Worm (Caenorhabditis elegans) whole organism, L1 larva: Measurements from ENCODE around the gene ttr-21.

Experiments used
- ama-1 ChIP-seq: fragments of 150-350 bp; optimal IDR thresholded peaks from 2 replicates; lab custom pipeline; 2014
- ceh-82 ChIP-seq, 3 experiments: fragments of 150-350 bp in 1 of 3; sonication (generic microtip) in 2 of 3; optimal IDR thresholded peaks; 2 replicates each; lab custom pipeline; 2014 to 2017; ENCODE audit warnings: missing biosample characterization in 3 of 3, missing genetic modification characterization in 3 of 3
- ceh-90 ChIP-seq: sonication (generic microtip); optimal IDR thresholded peaks from 2 replicates; lab custom pipeline; 2016; ENCODE audit warnings: missing genetic modification characterization, missing compliant biosample characterization
- lsy-2 ChIP-seq, 2 experiments: fragments of 150-350 bp; optimal IDR thresholded peaks; 2 replicates each; lab custom pipeline; 2014; ENCODE audit warnings: missing biosample characterization in 2 of 2, missing genetic modification characterization in 2 of 2
- snpc-4 ChIP-seq: fragments of 150-350 bp; optimal IDR thresholded peaks from 2 replicates; lab custom pipeline; 2014; ENCODE audit warnings: missing biosample characterization, missing genetic modification characterization
- sptf-1 ChIP-seq: fragments of 150-350 bp; optimal IDR thresholded peaks from 2 replicates; lab custom pipeline; 2014; ENCODE audit warnings: missing biosample characterization, missing genetic modification characterization
- unc-62 ChIP-seq: fragments of 150-350 bp; optimal IDR thresholded peaks from 2 replicates; lab custom pipeline; 2014; ENCODE audit warnings: missing biosample characterization, missing genetic modification reagents, missing genetic modification characterization
- unc-86 ChIP-seq: sonication (generic microtip); optimal IDR thresholded peaks from 2 replicates; lab custom pipeline; 2016; ENCODE audit warnings: missing genetic modification characterization, missing compliant biosample characterization
- zip-4 ChIP-seq: fragments of 200-800 bp; sonication (Bioruptor generic); optimal IDR thresholded peaks from 2 replicates; lab custom pipeline; 2018; ENCODE audit warnings: mild to moderate bottlenecking, missing genetic modification characterization, moderate library complexity, missing compliant biosample characterization
- ztf-11 ChIP-seq, 2 experiments: sonication (generic microtip); optimal IDR thresholded peaks; 2 replicates each; lab custom pipeline; 2016 to 2017; ENCODE audit warnings: missing genetic modification characterization in 2 of 2, missing biosample characterization in 1 of 2, missing compliant biosample characterization in 1 of 2

ce11 chrV:13880163-13880562 lies 26.0 kb upstream of the ttr-21 start:
- TF ChIP-seq ceh-90 (no peak), unc-62 (GFP tag; lab: Kevin White, UChicago) (no peak), ceh-82 (tag; optimal IDR thresholded peaks at IDR 0.05; lab: Kevin White, UChicago) (no peak), sptf-1 (no peak), unc-86 (tag; lab: Kevin White, UChicago) (no peak), ama-1 (lab: Kevin White, UChicago) (no peak), lsy-2 (tag; optimal IDR thresholded peaks at IDR 0.05; lab: Kevin White, UChicago) (peak in 1 of 2 experiments; percentile 41), zip-4 (GFP tag; lab: Kevin White, UChicago) (no peak), ztf-11 (tag; optimal IDR thresholded peaks at IDR 0.05; lab: Kevin White, UChicago) (no peak), snpc-4 (tag; lab: Kevin White, UChicago) (no peak)
